Worm (Caenorhabditis elegans) whole organism, midembryonic: ENCODE data around the gene nstp-8.

Experiments
- T22C8.4 ChIP-seq: fragments of 200-800 bp; sonication (Bioruptor generic); IDR thresholded peaks from 2 replicates; pipeline ENCODE4 v1.3.6; 2022; ENCODE audit warnings: missing genetic modification characterization, missing compliant biosample characterization
- cog-1 ChIP-seq: sonication (generic microtip); optimal IDR thresholded peaks from 2 replicates; lab custom pipeline; 2016; ENCODE audit warnings: missing genetic modification characterization, missing compliant biosample characterization
- flt-1 ChIP-seq: fragments of 200-800 bp; sonication (Bioruptor generic); IDR thresholded peaks from 2 replicates; pipeline ENCODE4 v1.3.6; 2022; ENCODE audit warnings: missing genetic modification characterization, missing compliant biosample characterization
- klf-2 ChIP-seq: fragments of 200-800 bp; sonication (Bioruptor generic); conservative IDR thresholded peaks from 2 replicates; pipeline ENCODE4 v1.3.6; 2022; ENCODE audit warnings: missing genetic modification reagents, missing genetic modification characterization, missing compliant biosample characterization
- med-1 ChIP-seq: sonication (generic microtip); optimal IDR thresholded peaks from 2 replicates; lab custom pipeline; 2017; ENCODE audit warnings: missing genetic modification characterization, mild to moderate bottlenecking, missing compliant biosample characterization, antibody characterized with exemption, missing genetic modification reagents; ENCODE audit not compliant: insufficient read depth
- ref-1 ChIP-seq: fragments of 200-800 bp; sonication (Bioruptor generic); conservative IDR thresholded peaks from 2 replicates; pipeline ENCODE4 v1.3.6; 2022; ENCODE audit warnings: missing genetic modification reagents, missing genetic modification characterization, missing compliant biosample characterization
- tab-1 ChIP-seq: fragments of 200-800 bp; sonication (Bioruptor generic); IDR thresholded peaks from 2 replicates; pipeline ENCODE4 v1.3.6; 2022; ENCODE audit warnings: missing genetic modification characterization, missing compliant biosample characterization
- ztf-23 ChIP-seq: fragments of 200-800 bp; sonication (Bioruptor generic); IDR thresholded peaks from 2 replicates; pipeline ENCODE4 v1.3.6; 2022; ENCODE audit warnings: missing genetic modification reagents, missing genetic modification characterization, missing compliant biosample characterization

DNA sequence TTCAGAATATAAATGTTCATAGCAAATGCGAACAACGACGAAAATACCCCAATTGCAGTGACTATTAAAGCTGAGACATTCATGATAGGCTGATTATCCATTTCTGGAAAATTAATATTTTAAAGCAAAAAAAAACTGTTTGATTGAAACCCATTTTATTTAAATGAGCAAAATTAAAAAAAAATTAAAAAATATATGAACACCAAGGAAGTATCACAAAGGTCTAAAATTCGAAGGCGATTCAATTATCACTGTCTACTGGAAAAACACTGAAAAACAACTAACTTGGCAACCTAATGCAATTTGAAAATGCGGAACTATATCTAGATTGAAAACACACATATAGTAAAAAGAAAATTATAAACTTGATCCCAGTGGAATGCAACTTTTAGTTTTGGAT, 24.3 kb upstream of the nstp-8 start, which contains the start of gene srbc-42:
- no peak for TF ChIP-seq cog-1 (tag; lab: Kevin White, UChicago)
- TF ChIP-seq ref-1 (GFP tag; lab: Robert Waterston, UW) = no peak
- TF ChIP-seq tab-1 = no peak
- no peak for TF ChIP-seq flt-1 (GFP tag; lab: Robert Waterston, UW)
- no peak for TF ChIP-seq med-1 (GFP tag; lab: Kevin White, UChicago)
- no peak for TF ChIP-seq T22C8.4 (GFP tag; lab: Robert Waterston, UW)
- no peak for TF ChIP-seq klf-2 (GFP tag; lab: Robert Waterston, UW)
- no peak for TF ChIP-seq ztf-23 (GFP tag; lab: Robert Waterston, UW)
